Worm (Caenorhabditis elegans) whole organism, L2 larva: ENCODE data around the gene srz-82.

Source experiments
- C34F6.9 ChIP-seq: fragments of 150-350 bp; optimal IDR thresholded peaks from 2 replicates; lab custom pipeline; 2014; ENCODE audit warnings: missing biosample characterization, missing genetic modification characterization
- F13H6.1 ChIP-seq: sonication (generic microtip); optimal IDR thresholded peaks from 2 replicates; lab custom pipeline; 2016; ENCODE audit warnings: missing genetic modification characterization, missing compliant biosample characterization
- R02D3.7 ChIP-seq: fragments of 150-350 bp; optimal IDR thresholded peaks from 2 replicates; lab custom pipeline; 2014; ENCODE audit warnings: missing biosample characterization, missing genetic modification characterization
- Y55F3AM.14 ChIP-seq: fragments of 200-800 bp; sonication (Bioruptor generic); optimal IDR thresholded peaks from 2 replicates; lab custom pipeline; 2018; ENCODE audit warnings: mild to moderate bottlenecking, missing genetic modification characterization, missing compliant biosample characterization
- ZK546.5 ChIP-seq: sonication (generic microtip); optimal IDR thresholded peaks from 2 replicates; lab custom pipeline; 2017; ENCODE audit warnings: missing biosample characterization, missing genetic modification characterization
- alr-1 ChIP-seq: fragments of 150-350 bp; optimal IDR thresholded peaks from 2 replicates; lab custom pipeline; 2014; ENCODE audit warnings: missing biosample characterization, missing genetic modification characterization
- aly-2 ChIP-seq: fragments of 150-350 bp; optimal IDR thresholded peaks from 2 replicates; lab custom pipeline; 2014; ENCODE audit warnings: missing biosample characterization, missing genetic modification characterization
- ama-1 ChIP-seq: fragments of 150-350 bp; optimal IDR thresholded peaks from 2 replicates; lab custom pipeline; 2018; ENCODE audit warnings: inconsistent platforms
- blmp-1 ChIP-seq: sonication (generic microtip); optimal IDR thresholded peaks from 2 replicates; lab custom pipeline; 2017; ENCODE audit warnings: missing genetic modification characterization, mild to moderate bottlenecking, missing compliant biosample characterization, antibody characterized with exemption, moderate library complexity; ENCODE audit not compliant: insufficient read depth
- ceh-16 ChIP-seq: fragments of 150-350 bp; optimal IDR thresholded peaks from 2 replicates; lab custom pipeline; 2014; ENCODE audit warnings: missing biosample characterization, missing genetic modification characterization
- ceh-82 ChIP-seq: fragments of 150-350 bp; optimal IDR thresholded peaks from 2 replicates; lab custom pipeline; 2014; ENCODE audit warnings: missing biosample characterization, missing genetic modification characterization
- crh-2 ChIP-seq: sonication (generic microtip); optimal IDR thresholded peaks from 2 replicates; lab custom pipeline; 2017; ENCODE audit warnings: missing biosample characterization, missing genetic modification characterization
- dmd-4 ChIP-seq: sonication (generic microtip); optimal IDR thresholded peaks from 2 replicates; lab custom pipeline; 2017; ENCODE audit warnings: missing biosample characterization, missing genetic modification characterization
- egl-27 ChIP-seq: sonication (generic microtip); optimal IDR thresholded peaks from 3 replicates; lab custom pipeline; 2017; ENCODE audit warnings: missing biosample characterization, missing genetic modification reagents, missing genetic modification characterization
- elt-1 ChIP-seq: fragments of 150-350 bp; optimal IDR thresholded peaks from 2 replicates; lab custom pipeline; 2014; ENCODE audit warnings: missing biosample characterization, missing genetic modification characterization
- elt-3 ChIP-seq: sonication (generic microtip); optimal IDR thresholded peaks from 2 replicates; lab custom pipeline; 2017; ENCODE audit warnings: missing biosample characterization, missing genetic modification characterization
- gmeb-1 ChIP-seq: fragments of 150-350 bp; optimal IDR thresholded peaks from 2 replicates; lab custom pipeline; 2014; ENCODE audit warnings: missing biosample characterization, missing genetic modification characterization
- lin-11 ChIP-seq: fragments of 150-350 bp; sonication (generic microtip); optimal IDR thresholded peaks from 2 replicates; lab custom pipeline; 2014; ENCODE audit warnings: missing biosample characterization, missing genetic modification characterization, inconsistent platforms, mixed read lengths
- lin-13 ChIP-seq: fragments of 150-350 bp; optimal IDR thresholded peaks from 2 replicates; lab custom pipeline; 2014; ENCODE audit warnings: missing biosample characterization, missing genetic modification reagents, missing genetic modification characterization
- lin-39 ChIP-seq: fragments of 150-350 bp; optimal IDR thresholded peaks from 2 replicates; lab custom pipeline; 2014; ENCODE audit warnings: missing biosample characterization, missing genetic modification reagents, missing genetic modification characterization
- mbf-1 ChIP-seq: sonication (generic microtip); optimal IDR thresholded peaks from 2 replicates; lab custom pipeline; 2017; ENCODE audit warnings: missing biosample characterization, missing genetic modification characterization
- nhr-10 ChIP-seq: sonication (generic microtip); optimal IDR thresholded peaks from 2 replicates; lab custom pipeline; 2017; ENCODE audit warnings: missing biosample characterization, missing genetic modification characterization
- nhr-11 ChIP-seq: fragments of 150-350 bp; optimal IDR thresholded peaks from 2 replicates; lab custom pipeline; 2014; ENCODE audit warnings: missing biosample characterization, missing genetic modification characterization
- nhr-12 ChIP-seq: fragments of 150-350 bp; optimal IDR thresholded peaks from 2 replicates; lab custom pipeline; 2014; ENCODE audit warnings: missing biosample characterization, missing genetic modification characterization
- nhr-129 ChIP-seq: fragments of 150-350 bp; optimal IDR thresholded peaks from 2 replicates; lab custom pipeline; 2014; ENCODE audit warnings: missing biosample characterization, missing genetic modification characterization
- nhr-21 ChIP-seq: fragments of 150-350 bp; optimal IDR thresholded peaks from 2 replicates; lab custom pipeline; 2014; ENCODE audit warnings: missing biosample characterization, missing genetic modification characterization
- nhr-237 ChIP-seq: fragments of 150-350 bp; optimal IDR thresholded peaks from 2 replicates; lab custom pipeline; 2014; ENCODE audit warnings: missing biosample characterization, missing genetic modification characterization
- nhr-25 ChIP-seq: fragments of 150-350 bp; sonication (generic microtip); optimal IDR thresholded peaks from 3 replicates; lab custom pipeline; 2014; ENCODE audit warnings: missing biosample characterization, missing genetic modification characterization
- nhr-77 ChIP-seq: fragments of 150-350 bp; optimal IDR thresholded peaks from 2 replicates; lab custom pipeline; 2014; ENCODE audit warnings: missing biosample characterization, missing genetic modification characterization
- peb-1 ChIP-seq: fragments of 150-350 bp; optimal IDR thresholded peaks from 2 replicates; lab custom pipeline; 2014; ENCODE audit warnings: missing biosample characterization, missing genetic modification characterization
- sem-4 ChIP-seq: fragments of 150-350 bp; optimal IDR thresholded peaks from 2 replicates; lab custom pipeline; 2014; ENCODE audit warnings: missing biosample characterization, missing genetic modification reagents, missing genetic modification characterization
- sma-3 ChIP-seq: sonication (generic microtip); optimal IDR thresholded peaks from 2 replicates; lab custom pipeline; 2016; ENCODE audit warnings: missing genetic modification reagents, missing genetic modification characterization, missing compliant biosample characterization
- sma-9 ChIP-seq, 2 experiments: fragments of 150-350 bp in 1 of 2; sonication (generic microtip) in 1 of 2; optimal IDR thresholded peaks; 2 replicates each; lab custom pipeline; 2014 to 2016; ENCODE audit warnings: missing genetic modification characterization in 2 of 2, mild to moderate bottlenecking in 1 of 2, missing biosample characterization in 1 of 2, missing compliant biosample characterization in 1 of 2, missing genetic modification reagents in 1 of 2, moderate library complexity in 1 of 2
- snpc-4 ChIP-seq: fragments of 150-350 bp; optimal IDR thresholded peaks from 2 replicates; lab custom pipeline; 2014; ENCODE audit warnings: missing biosample characterization, missing genetic modification characterization
- unc-55 ChIP-seq: fragments of 150-350 bp; sonication (generic microtip); optimal IDR thresholded peaks from 3 replicates; lab custom pipeline; 2014; ENCODE audit warnings: missing biosample characterization, missing genetic modification reagents, missing genetic modification characterization
- unc-62 ChIP-seq: fragments of 150-350 bp; optimal IDR thresholded peaks from 2 replicates; lab custom pipeline; 2014; ENCODE audit warnings: missing biosample characterization, missing genetic modification reagents, missing genetic modification characterization
- ztf-1 ChIP-seq: fragments of 200-800 bp; sonication (Bioruptor generic); conservative IDR thresholded peaks from 2 replicates; pipeline ENCODE4 v1.3.6; 2022; ENCODE audit warnings: missing genetic modification characterization, missing compliant biosample characterization
- ztf-11 ChIP-seq: sonication (generic microtip); optimal IDR thresholded peaks from 2 replicates; lab custom pipeline; 2017; ENCODE audit warnings: missing biosample characterization, missing genetic modification characterization
- ztf-4 ChIP-seq: fragments of 150-350 bp; optimal IDR thresholded peaks from 2 replicates; lab custom pipeline; 2014; ENCODE audit warnings: missing biosample characterization, missing genetic modification characterization

Gene srz-82

DNA sequence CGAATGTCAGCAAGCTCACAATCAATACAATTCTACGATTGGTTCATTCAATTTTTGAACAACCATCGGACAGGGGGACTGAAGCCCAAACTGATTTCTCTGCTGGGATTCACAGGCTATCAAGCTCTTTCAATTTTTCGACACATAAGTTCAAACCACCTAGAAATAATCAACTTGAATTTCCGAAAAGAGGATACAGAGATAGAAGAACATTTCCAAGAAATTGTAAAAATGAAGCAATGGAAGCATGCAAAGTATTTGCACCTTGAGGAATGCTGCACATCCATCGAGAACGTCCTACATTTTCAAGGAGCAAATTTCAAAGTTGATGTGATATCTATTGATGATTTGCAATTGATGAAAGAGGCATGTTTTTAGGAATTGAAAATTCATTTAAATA lies 14.9 kb upstream of the srz-82 start:
- TF ChIP-seq gmeb-1 (tag; lab: Kevin White, UChicago), result no peak
- no peak for TF ChIP-seq ztf-1
- TF ChIP-seq sma-3 (GFP tag; lab: Kevin White, UChicago), result no peak
- no peak for TF ChIP-seq F13H6.1 (tag; lab: Kevin White, UChicago)
- no peak for TF ChIP-seq snpc-4 (tag; lab: Kevin White, UChicago)
- TF ChIP-seq elt-1 (tag; lab: Kevin White, UChicago), result no peak
- no peak for TF ChIP-seq peb-1
- TF ChIP-seq blmp-1 (tag; lab: Kevin White, UChicago), result no peak
- TF ChIP-seq nhr-12 (tag; lab: Kevin White, UChicago), result no peak
- no peak for TF ChIP-seq crh-2
- TF ChIP-seq sem-4 (tag; lab: Kevin White, UChicago), result no peak
- TF ChIP-seq dmd-4 (tag; lab: Kevin White, UChicago), result no peak
- TF ChIP-seq lin-39 (tag; lab: Kevin White, UChicago), result no peak
- no peak for TF ChIP-seq aly-2 (tag; lab: Kevin White, UChicago)
- TF ChIP-seq nhr-21 (tag; lab: Kevin White, UChicago), result no peak
- no peak for TF ChIP-seq elt-3 (tag; lab: Kevin White, UChicago)
- TF ChIP-seq, all 48 proteins: peak for 0

DNA sequence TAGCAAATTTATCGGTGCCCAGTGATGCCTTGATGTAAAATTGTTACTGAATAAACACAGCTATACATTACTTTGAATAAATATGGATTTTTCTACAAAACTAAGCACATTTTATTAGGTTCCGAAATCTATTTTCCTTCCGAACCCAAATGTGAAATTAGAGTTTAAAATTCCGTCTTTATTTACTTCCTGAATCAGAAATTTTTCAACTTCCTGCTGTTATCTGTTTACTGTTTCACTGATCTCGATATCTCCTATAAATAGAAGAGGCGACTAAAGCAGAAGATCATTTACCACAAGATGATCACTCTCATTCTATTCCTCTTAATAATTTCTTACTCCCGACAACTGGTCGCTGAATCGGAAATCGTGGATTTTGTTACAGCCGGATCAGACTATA lies 13.0 kb upstream of the srz-82 start, which contains the start of gene F58E2.2:
Gene F58E2.2, plus strand, starts transcription at position 301 of the 400 bp plus-strand sequence.
- no peak for TF ChIP-seq gmeb-1 (tag; lab: Kevin White, UChicago)
- TF ChIP-seq ceh-82 (tag; lab: Kevin White, UChicago), result no peak
- no peak for TF ChIP-seq nhr-11 (tag; lab: Kevin White, UChicago)
- no peak for TF ChIP-seq snpc-4 (tag; lab: Kevin White, UChicago)
- TF ChIP-seq Y55F3AM.14 (GFP tag; lab: Kevin White, UChicago), result no peak
- no peak for TF ChIP-seq egl-27 (tag; lab: Kevin White, UChicago)
- no peak for TF ChIP-seq alr-1
- no peak for TF ChIP-seq nhr-77
- TF ChIP-seq nhr-21 (tag; lab: Kevin White, UChicago), result no peak
- TF ChIP-seq unc-62 (GFP tag; lab: Kevin White, UChicago), result no peak
- no peak for TF ChIP-seq ZK546.5 (tag; lab: Kevin White, UChicago)
- no peak for TF ChIP-seq nhr-10 (tag; lab: Kevin White, UChicago)
- TF ChIP-seq lin-11 (tag; lab: Kevin White, UChicago), result no peak
- no peak for TF ChIP-seq mbf-1 (tag; lab: Kevin White, UChicago)
- TF ChIP-seq unc-55 (GFP tag; lab: Kevin White, UChicago), result no peak
- TF ChIP-seq dmd-4 (tag; lab: Kevin White, UChicago), result no peak

DNA sequence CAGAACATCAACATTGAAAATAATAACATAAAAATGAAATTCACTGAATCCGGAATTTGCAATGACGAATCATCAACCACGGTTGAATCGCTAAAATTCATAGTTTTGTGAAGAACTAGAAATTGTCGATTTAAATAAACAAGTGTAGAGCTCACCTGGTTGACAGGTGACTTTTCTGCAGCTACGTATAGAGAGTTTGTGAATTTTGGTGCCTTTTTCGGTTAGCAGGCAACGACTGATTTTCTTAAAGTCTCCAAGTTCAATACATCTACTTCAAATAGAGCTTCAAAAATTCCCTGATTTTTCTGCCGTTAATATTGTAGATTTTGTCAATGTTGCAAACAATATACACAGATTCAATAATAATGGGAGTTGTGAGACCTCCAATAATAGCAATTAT lies 5.6 kb upstream of the srz-82 start, which contains the start of gene srz-69:
Gene srz-69, minus strand, starts transcription at position 101 of the 400 bp plus-strand sequence.
- no peak for TF ChIP-seq lin-39 (tag; lab: Kevin White, UChicago)
- TF ChIP-seq elt-1 (tag; lab: Kevin White, UChicago), result no peak
- no peak for TF ChIP-seq crh-2
- TF ChIP-seq lin-13, result no peak
- TF ChIP-seq ceh-82 (tag; lab: Kevin White, UChicago), result no peak
- no peak for TF ChIP-seq blmp-1 (tag; lab: Kevin White, UChicago)
- TF ChIP-seq sma-9 (GFP tag; optimal IDR thresholded peaks at IDR 0.05; lab: Kevin White, UChicago), result no peak
- no peak for TF ChIP-seq sma-9 (tag; optimal IDR thresholded peaks at IDR 0.05; lab: Kevin White, UChicago)
- no peak for TF ChIP-seq nhr-25 (tag; lab: Kevin White, UChicago)
- TF ChIP-seq dmd-4 (tag; lab: Kevin White, UChicago), result no peak
- TF ChIP-seq ceh-16, result no peak
- TF ChIP-seq ztf-11, result no peak
- TF ChIP-seq ztf-4 (tag; lab: Kevin White, UChicago), result no peak
- TF ChIP-seq unc-55 (GFP tag; lab: Kevin White, UChicago), result no peak
- TF ChIP-seq nhr-237 (tag; lab: Kevin White, UChicago), result no peak
- TF ChIP-seq nhr-129, result no peak
- TF ChIP-seq ama-1 (lab: Kevin White, UChicago), result no peak
- TF ChIP-seq mbf-1 (tag; lab: Kevin White, UChicago), result no peak
- TF ChIP-seq C34F6.9 (tag; lab: Kevin White, UChicago), result no peak
- TF ChIP-seq R02D3.7 (tag; lab: Kevin White, UChicago), result no peak
